Fruit fly (Drosophila melanogaster) whole organism, embryonic: Measurements from ENCODE around the gene ohgt.

ENCODE experiments used
- Atf6 ChIP-seq: fragments of 200-800 bp; sonication (Bioruptor generic); IDR thresholded peaks from 2 replicates; pipeline ENCODE4 v1.3.6; 2022; ENCODE audit warnings: missing biosample characterization, missing genetic modification characterization
- Bgb ChIP-seq: fragments of 200-800 bp; sonication (Bioruptor generic); IDR thresholded peaks from 2 replicates; pipeline ENCODE4 v1.3.6; 2022; ENCODE audit warnings: missing biosample characterization, missing genetic modification characterization; ENCODE audit not compliant: partially characterized antibody
- CG11093 ChIP-seq: fragments of 200-800 bp; sonication (Bioruptor generic); IDR thresholded peaks from 3 replicates; pipeline ENCODE4 v1.3.6; 2022; ENCODE audit warnings: missing biosample characterization, missing genetic modification characterization
- CG12769 ChIP-seq: fragments of 200-800 bp; sonication (Bioruptor generic); optimal IDR thresholded peaks from 2 replicates; lab custom pipeline; 2019; ENCODE audit warnings: missing biosample characterization, mild to moderate bottlenecking, missing genetic modification characterization, moderate library complexity
- CG15696 ChIP-seq: fragments of 200-800 bp; sonication (Bioruptor generic); optimal IDR thresholded peaks from 2 replicates; lab custom pipeline; 2019; ENCODE audit warnings: missing biosample characterization, mild to moderate bottlenecking, missing genetic modification characterization, moderate library complexity
- CG17359 ChIP-seq: fragments of 200-800 bp; sonication (Bioruptor generic); optimal IDR thresholded peaks from 3 replicates; lab custom pipeline; 2018; ENCODE audit warnings: missing biosample characterization, mild to moderate bottlenecking, missing genetic modification characterization, moderate library complexity
- CG17361 ChIP-seq: fragments of 200-800 bp; sonication (Bioruptor generic); IDR thresholded peaks from 3 replicates; pipeline ENCODE4 v1.3.6; 2022; ENCODE audit warnings: missing biosample characterization, missing genetic modification characterization
- CG18262 ChIP-seq: fragments of 200-800 bp; optimal IDR thresholded peaks from 3 replicates; lab custom pipeline; 2019; ENCODE audit warnings: missing biosample characterization, mild to moderate bottlenecking, missing genetic modification characterization, moderate library complexity
- CG18599 ChIP-seq: fragments of 200-800 bp; sonication (Bioruptor generic); optimal IDR thresholded peaks from 3 replicates; lab custom pipeline; 2017; ENCODE audit warnings: missing biosample characterization, missing genetic modification characterization, mild to moderate bottlenecking, moderate library complexity, missing genetic modification reagents
- CG2199 ChIP-seq: fragments of 200-800 bp; sonication (Bioruptor generic); IDR thresholded peaks from 3 replicates; pipeline ENCODE4 v1.3.6; 2022; ENCODE audit warnings: missing biosample characterization, missing genetic modification characterization
- CG31365 ChIP-seq: fragments of 200-800 bp; sonication (Bioruptor generic); optimal IDR thresholded peaks from 2 replicates; lab custom pipeline; 2018; ENCODE audit warnings: missing biosample characterization, mild to moderate bottlenecking, missing genetic modification characterization
- CG6689 ChIP-seq: fragments of 200-800 bp; sonication (Bioruptor generic); IDR thresholded peaks from 2 replicates; pipeline ENCODE4 v1.3.6; 2022; ENCODE audit warnings: missing biosample characterization, missing genetic modification characterization
- CG6854 ChIP-seq: fragments of 200-800 bp; sonication (Bioruptor generic); optimal IDR thresholded peaks from 3 replicates; lab custom pipeline; 2017; ENCODE audit warnings: missing biosample characterization, mild to moderate bottlenecking, missing genetic modification characterization
- Deaf1 ChIP-seq: fragments of 200-800 bp; optimal IDR thresholded peaks from 3 replicates; lab custom pipeline; 2019; ENCODE audit warnings: missing biosample characterization, mild to moderate bottlenecking, missing genetic modification characterization, moderate library complexity
- Dll ChIP-seq: fragments of 200-800 bp; sonication (Bioruptor generic); IDR thresholded peaks from 4 replicates; pipeline ENCODE4 v1.3.6; 2022; ENCODE audit warnings: missing biosample characterization, missing genetic modification characterization; ENCODE audit not compliant: partially characterized antibody
- Doc2 ChIP-seq: fragments of 200-800 bp; sonication (Bioruptor generic); IDR thresholded peaks from 2 replicates; pipeline ENCODE4 v1.3.6; 2022; ENCODE audit warnings: missing biosample characterization, missing genetic modification characterization
- Eip74EF ChIP-seq, 2 experiments: fragments of 200-800 bp in 1 of 2; fragments of >200 bp in 1 of 2; sonication (Bioruptor generic) in 1 of 2; optimal IDR thresholded peaks; 2 replicates each; lab custom pipeline; 2017 to 2019; ENCODE audit warnings: missing biosample characterization in 2 of 2, missing genetic modification characterization in 2 of 2, mild to moderate bottlenecking in 1 of 2, moderate library complexity in 1 of 2
- Ets97D ChIP-seq: fragments of 200-800 bp; sonication (Bioruptor generic); optimal IDR thresholded peaks from 3 replicates; lab custom pipeline; 2016; ENCODE audit warnings: missing biosample characterization, missing genetic modification characterization
- Hr78 ChIP-seq, 2 experiments: fragments of 200-800 bp in 1 of 2; fragments of >200 bp in 1 of 2; sonication (Bioruptor generic) in 1 of 2; optimal IDR thresholded peaks; 2 replicates each; lab custom pipeline; 2017 to 2019; ENCODE audit warnings: missing biosample characterization in 2 of 2, missing genetic modification characterization in 2 of 2, mild to moderate bottlenecking in 1 of 2, moderate library complexity in 1 of 2
- Med ChIP-seq: fragments of 200-800 bp; sonication (Bioruptor generic); peaks from one replicate; lab custom pipeline; 2016; ENCODE audit warnings: missing biosample characterization, missing genetic modification characterization, mild to moderate bottlenecking, inconsistent platforms, moderate library complexity
- Meics ChIP-seq: fragments of 200-800 bp; sonication (Bioruptor generic); optimal IDR thresholded peaks from 2 replicates; lab custom pipeline; 2017; ENCODE audit warnings: missing biosample characterization, mild to moderate bottlenecking, missing genetic modification characterization
- Nf-YC ChIP-seq: fragments of 200-800 bp; optimal IDR thresholded peaks from 3 replicates; lab custom pipeline; 2019; ENCODE audit warnings: missing biosample characterization, mild to moderate bottlenecking, missing genetic modification characterization, moderate library complexity
- Oaz ChIP-seq: fragments of 200-800 bp; sonication (Bioruptor generic); IDR thresholded peaks from 2 replicates; pipeline ENCODE4 v1.3.6; 2022; ENCODE audit warnings: missing biosample characterization, missing genetic modification characterization
- PHDP ChIP-seq: fragments of 200-800 bp; sonication (Bioruptor generic); optimal IDR thresholded peaks from 3 replicates; lab custom pipeline; 2018; ENCODE audit warnings: missing biosample characterization, mild to moderate bottlenecking, missing genetic modification characterization, moderate library complexity
- Pdp1 ChIP-seq, 2 experiments: fragments of 200-800 bp; sonication (Bioruptor generic); optimal IDR thresholded peaks; 3 replicates each; lab custom pipeline; 2016; ENCODE audit warnings: missing biosample characterization in 2 of 2, missing genetic modification characterization in 2 of 2, mild to moderate bottlenecking in 1 of 2, moderate library complexity in 1 of 2
- Trl ChIP-seq, 3 experiments: fragments of >200 bp in 2 of 3; fragments of 200-800 bp in 1 of 3; sonication (Bioruptor generic) in 1 of 3; optimal IDR thresholded peaks; 2 replicates in 1 of 3; 3 replicates in 2 of 3; lab custom pipeline; 2016 to 2017; ENCODE audit warnings: missing biosample characterization in 1 of 3, missing genetic modification characterization in 1 of 3
- Usf ChIP-seq: fragments of 200-800 bp; sonication (Bioruptor generic); optimal IDR thresholded peaks from 2 replicates; lab custom pipeline; 2017; ENCODE audit warnings: missing genotype, missing biosample characterization, missing genetic modification characterization
- amos ChIP-seq: fragments of 200-800 bp; sonication (Bioruptor generic); IDR thresholded peaks from 2 replicates; pipeline ENCODE4 v1.3.6; 2022; ENCODE audit warnings: missing biosample characterization, missing genetic modification characterization; ENCODE audit not compliant: partially characterized antibody
- ash1 ChIP-seq: fragments of 200-800 bp; sonication (Bioruptor generic); optimal IDR thresholded peaks from 2 replicates; lab custom pipeline; 2018; ENCODE audit warnings: missing biosample characterization, mild to moderate bottlenecking, missing genetic modification characterization
- az2 ChIP-seq: fragments of 200-800 bp; sonication (Bioruptor generic); optimal IDR thresholded peaks from 3 replicates; lab custom pipeline; 2016; ENCODE audit warnings: missing biosample characterization, missing genetic modification characterization
- bbx ChIP-seq: fragments of 200-800 bp; sonication (Bioruptor generic); IDR thresholded peaks from 2 replicates; pipeline ENCODE4 v1.3.6; 2022; ENCODE audit warnings: missing biosample characterization, missing genetic modification characterization; ENCODE audit not compliant: partially characterized antibody
- chn ChIP-seq: fragments of 200-800 bp; sonication (Bioruptor generic); optimal IDR thresholded peaks from 2 replicates; lab custom pipeline; 2016; ENCODE audit warnings: missing biosample characterization, missing genetic modification characterization
- ewg ChIP-seq: fragments of 200-800 bp; sonication (Bioruptor generic); optimal IDR thresholded peaks from 3 replicates; lab custom pipeline; 2017; ENCODE audit warnings: mild to moderate bottlenecking, missing biosample characterization, missing genetic modification reagents, missing genetic modification characterization
- exex ChIP-seq: fragments of 200-800 bp; sonication (Bioruptor generic); optimal IDR thresholded peaks from 4 replicates; lab custom pipeline; 2018; ENCODE audit warnings: missing biosample characterization, mild to moderate bottlenecking, missing genetic modification characterization, moderate library complexity
- eyg ChIP-seq: fragments of 200-800 bp; sonication (Bioruptor generic); optimal IDR thresholded peaks from 3 replicates; lab custom pipeline; 2016; ENCODE audit warnings: missing biosample characterization, missing genetic modification characterization
- ftz-f1 ChIP-seq: fragments of 200-800 bp; sonication (Bioruptor generic); optimal IDR thresholded peaks from 2 replicates; lab custom pipeline; 2016; ENCODE audit warnings: missing biosample characterization, missing genetic modification characterization
- grau ChIP-seq: fragments of 200-800 bp; optimal IDR thresholded peaks from 3 replicates; lab custom pipeline; 2019; ENCODE audit warnings: missing biosample characterization, mild to moderate bottlenecking, missing genetic modification characterization, moderate library complexity
- grn ChIP-seq: fragments of 200-800 bp; sonication (Bioruptor generic); optimal IDR thresholded peaks from 3 replicates; lab custom pipeline; 2017; ENCODE audit warnings: missing biosample characterization, missing genetic modification characterization
- hkb ChIP-seq, 2 experiments: fragments of 200-800 bp in 1 of 2; fragments of >200 bp in 1 of 2; sonication (Bioruptor generic) in 1 of 2; IDR thresholded peaks in 1 of 2; optimal IDR thresholded peaks in 1 of 2; 2 replicates each; pipeline versions ENCODE4 v1.3.6 to Lab custom; 2017 to 2022; ENCODE audit warnings: missing biosample characterization in 1 of 2, missing genetic modification characterization in 1 of 2
- kni ChIP-seq: fragments of 200-800 bp; sonication (Bioruptor generic); optimal IDR thresholded peaks from 3 replicates; lab custom pipeline; 2017; ENCODE audit warnings: mild to moderate bottlenecking, missing biosample characterization, missing genetic modification reagents, missing genetic modification characterization
- lov ChIP-seq, 2 experiments: fragments of 200-800 bp in 1 of 2; fragments of >200 bp in 1 of 2; sonication (Bioruptor generic) in 1 of 2; IDR thresholded peaks in 1 of 2; optimal IDR thresholded peaks in 1 of 2; 2 replicates in 1 of 2; 3 replicates in 1 of 2; pipeline versions ENCODE4 v1.3.6 to Lab custom; 2017 to 2022; ENCODE audit warnings: missing biosample characterization in 1 of 2, missing genetic modification characterization in 1 of 2
- pum ChIP-seq: fragments of 200-800 bp; sonication (Bioruptor generic); optimal IDR thresholded peaks from 2 replicates; lab custom pipeline; 2016; ENCODE audit warnings: missing biosample characterization, missing genetic modification characterization
- row ChIP-seq: fragments of 200-800 bp; sonication (Bioruptor generic); IDR thresholded peaks from 3 replicates; pipeline ENCODE4 v1.3.6; 2022; ENCODE audit warnings: missing biosample characterization, missing genetic modification characterization
- run ChIP-seq: fragments of 200-800 bp; sonication (Bioruptor generic); optimal IDR thresholded peaks from 3 replicates; lab custom pipeline; 2018; ENCODE audit warnings: missing biosample characterization, mild to moderate bottlenecking, missing genetic modification characterization
- sd ChIP-seq: fragments of 200-800 bp; sonication (Bioruptor generic); optimal IDR thresholded peaks from 3 replicates; lab custom pipeline; 2018; ENCODE audit warnings: missing biosample characterization, mild to moderate bottlenecking, missing genetic modification characterization, moderate library complexity
- sna ChIP-seq: fragments of 200-800 bp; sonication (Bioruptor generic); IDR thresholded peaks from 2 replicates; pipeline ENCODE4 v1.3.6; 2022; ENCODE audit warnings: missing biosample characterization, missing genetic modification characterization; ENCODE audit not compliant: partially characterized antibody
- tx ChIP-seq: fragments of 200-800 bp; sonication (Bioruptor generic); optimal IDR thresholded peaks from 2 replicates; lab custom pipeline; 2016; ENCODE audit warnings: missing biosample characterization, missing genetic modification characterization

Gene ohgt

dm6 chr3R:10034995-10035446 lies 14.0 kb upstream of the ohgt start (continued):
- TF ChIP-seq lov (optimal IDR thresholded peaks at IDR 0.05; lab: Kevin White, UChicago) (no peak), lov (GFP tag; IDR thresholded peaks at IDR 0.05; lab: Robert Waterston, UW) (no peak), Meics (peak; percentile 89), Doc2 (no peak), Atf6 (GFP tag; lab: Robert Waterston, UW) (no peak), Nf-YC (tag; lab: Kevin White, UChicago) (peak; percentile 28), Ets97D (no peak), CG18262 (tag; lab: Kevin White, UChicago) (peak; percentile 52), CG6854 (GFP tag; lab: Kevin White, UChicago) (no peak), CG11093 (GFP tag; lab: Robert Waterston, UW) (no peak), az2 (no peak), hkb (optimal IDR thresholded peaks at IDR 0.05; lab: Kevin White, UChicago) (no peak), hkb (GFP tag; IDR thresholded peaks at IDR 0.05; lab: Robert Waterston, UW) (0 out of 2 replicates have a peak, but pooled peaks have one; percentile 8), CG17361 (peak; percentile 32; the same call in 1 of the 3 replicates), PHDP (tag; lab: Kevin White, UChicago) (no peak), Trl (optimal IDR thresholded peaks at IDR 0.05; lab: Kevin White, UChicago) (peak; percentile 56 to 82), Trl (GFP tag; optimal IDR thresholded peaks at IDR 0.05; lab: Kevin White, UChicago) (no peak), tx (GFP tag; lab: Kevin White, UChicago) (no peak), pum (GFP tag; lab: Kevin White, UChicago) (no peak), Med (GFP tag; lab: Kevin White, UChicago) (peak; percentile 58), CG6689 (GFP tag; lab: Robert Waterston, UW) (peak; percentile 24; the same call in 1 of the 2 replicates), CG2199 (GFP tag; lab: Robert Waterston, UW) (0 out of 3 replicates have a peak, but pooled peaks have one; percentile 54), row (GFP tag; lab: Robert Waterston, UW) (0 out of 3 replicates have a peak, but pooled peaks have one; percentile 9), CG15696 (no peak), Dll (GFP tag; lab: Robert Waterston, UW) (0 out of 4 replicates have a peak, but pooled peaks have one; percentile 17), CG12769 (tag; lab: Kevin White, UChicago) (peak; percentile 55), kni (GFP tag; lab: Kevin White, UChicago) (peak; percentile 80), CG31365 (tag; lab: Kevin White, UChicago) (no peak), run (tag; lab: Kevin White, UChicago) (no peak), sd (peak; percentile 1), sna (GFP tag; lab: Robert Waterston, UW) (0 out of 2 replicates have a peak, but pooled peaks have one; percentile 14), Hr78 (GFP tag; optimal IDR thresholded peaks at IDR 0.05; lab: Kevin White, UChicago) (peak in 1 of 2 experiments; percentile 63), ewg (GFP tag; lab: Kevin White, UChicago) (peak; percentile 24), Deaf1 (tag; lab: Kevin White, UChicago) (peak; percentile 65), CG17359 (tag; lab: Kevin White, UChicago) (peak; percentile 37)

- TF ChIP-seq grau (tag; lab: Kevin White, UChicago) = no peak
- TF ChIP-seq CG12769 (tag; lab: Kevin White, UChicago) = peak; percentile 14
- peak; percentile 36 for TF ChIP-seq Med (GFP tag; lab: Kevin White, UChicago)
- TF ChIP-seq Pdp1 (GFP tag; optimal IDR thresholded peaks at IDR 0.05; lab: Kevin White, UChicago) = peak in 1 of 2 experiments; percentile 59
- TF ChIP-seq Oaz (GFP tag; lab: Robert Waterston, UW) = no peak
- no peak for TF ChIP-seq chn (GFP tag; lab: Kevin White, UChicago)
- TF ChIP-seq eyg = no peak
- peak; percentile 97 for TF ChIP-seq exex (tag; lab: Kevin White, UChicago)
- TF ChIP-seq Bgb = no peak
- peak in 1 of 2 experiments; percentile 63 for TF ChIP-seq Eip74EF (GFP tag; optimal IDR thresholded peaks at IDR 0.05; lab: Kevin White, UChicago)
- peak; percentile 54 for TF ChIP-seq ftz-f1 (GFP tag; lab: Kevin White, UChicago)
- no peak for TF ChIP-seq amos (GFP tag; lab: Robert Waterston, UW)
- peak; percentile 93 for TF ChIP-seq grn (GFP tag; lab: Kevin White, UChicago)
- TF ChIP-seq CG18599 (GFP tag; lab: Kevin White, UChicago) = peak; percentile 29
- no peak for TF ChIP-seq ash1
- no peak for TF ChIP-seq Usf (GFP tag; lab: Kevin White, UChicago)
- 0 out of 3 replicates have a peak, but pooled peaks have one; percentile 19 for TF ChIP-seq CG2199 (GFP tag; lab: Robert Waterston, UW)
- no peak for TF ChIP-seq bbx
Measured at dm6 chr3R:10035765-10036164, 13.2 kb upstream of the ohgt start.
